Fruit fly (Drosophila melanogaster) whole organism, prepupa: ENCODE results near the gene Ctps.

Experiments
- CG10631 ChIP-seq: fragments of 200-800 bp; sonication (Bioruptor generic); optimal IDR thresholded peaks from 2 replicates; lab custom pipeline; 2016; ENCODE audit warnings: missing biosample characterization, missing genetic modification characterization
- CG10669 ChIP-seq: fragments of 200-800 bp; sonication (Bioruptor generic); optimal IDR thresholded peaks from 3 replicates; lab custom pipeline; 2018; ENCODE audit warnings: missing biosample characterization, mild to moderate bottlenecking, missing genetic modification characterization, moderate library complexity
- CG11294 ChIP-seq: fragments of 200-800 bp; sonication (Bioruptor generic); IDR thresholded peaks from 2 replicates; pipeline ENCODE4 v1.3.6; 2022; ENCODE audit warnings: missing biosample characterization, missing genetic modification characterization
- CG11762 ChIP-seq: fragments of 200-800 bp; sonication (Bioruptor generic); optimal IDR thresholded peaks from 3 replicates; lab custom pipeline; 2016; ENCODE audit warnings: missing biosample characterization, missing genetic modification characterization; ENCODE audit not compliant: insufficient read depth
- CG11902 ChIP-seq: fragments of 200-800 bp; sonication (Bioruptor generic); optimal IDR thresholded peaks from 3 replicates; lab custom pipeline; 2016; ENCODE audit warnings: missing biosample characterization, missing genetic modification characterization
- CG1621 ChIP-seq: fragments of 200-800 bp; sonication (Bioruptor generic); optimal IDR thresholded peaks from 3 replicates; lab custom pipeline; 2018; ENCODE audit warnings: missing biosample characterization, mild to moderate bottlenecking, missing genetic modification characterization
- CG31627 ChIP-seq: fragments of 200-800 bp; sonication (Bioruptor generic); optimal IDR thresholded peaks from 3 replicates; lab custom pipeline; 2016; ENCODE audit warnings: missing biosample characterization, missing genetic modification characterization
- CG32006 ChIP-seq: fragments of 200-800 bp; sonication (Bioruptor generic); optimal IDR thresholded peaks from 3 replicates; lab custom pipeline; 2017; ENCODE audit warnings: missing biosample characterization, mild to moderate bottlenecking, missing genetic modification characterization
- CG34406 ChIP-seq: fragments of 200-800 bp; sonication (Bioruptor generic); optimal IDR thresholded peaks from 3 replicates; lab custom pipeline; 2016; ENCODE audit warnings: missing biosample characterization, missing genetic modification characterization
- CG4318 ChIP-seq: fragments of 200-800 bp; sonication (Bioruptor generic); optimal IDR thresholded peaks from 3 replicates; lab custom pipeline; 2017; ENCODE audit warnings: missing biosample characterization, mild to moderate bottlenecking, missing genetic modification characterization
- CG6163 ChIP-seq: fragments of 200-800 bp; sonication (Bioruptor generic); IDR thresholded peaks from 3 replicates; pipeline ENCODE4 v1.3.6; 2022; ENCODE audit warnings: missing biosample characterization, missing genetic modification characterization
- CG6276 ChIP-seq: fragments of 200-800 bp; sonication (Bioruptor generic); optimal IDR thresholded peaks from 2 replicates; lab custom pipeline; 2017; ENCODE audit warnings: missing biosample characterization, mild to moderate bottlenecking, missing genetic modification characterization
- CG6792 ChIP-seq: fragments of 200-800 bp; sonication (Bioruptor generic); optimal IDR thresholded peaks from 3 replicates; lab custom pipeline; 2016; ENCODE audit warnings: missing biosample characterization, missing genetic modification characterization
- CG6808 ChIP-seq: fragments of 200-800 bp; sonication (Bioruptor generic); optimal IDR thresholded peaks from 3 replicates; lab custom pipeline; 2017; ENCODE audit warnings: missing biosample characterization, missing genetic modification characterization, mild to moderate bottlenecking, moderate library complexity, missing genetic modification reagents
- CG8319 ChIP-seq: fragments of 200-800 bp; sonication (Bioruptor generic); optimal IDR thresholded peaks from 3 replicates; lab custom pipeline; 2016; ENCODE audit warnings: missing biosample characterization, missing genetic modification characterization
- CG9139 ChIP-seq: fragments of 200-800 bp; sonication (Bioruptor generic); optimal IDR thresholded peaks from 3 replicates; lab custom pipeline; 2017; ENCODE audit warnings: missing biosample characterization, mild to moderate bottlenecking, missing genetic modification characterization
- Eip75B ChIP-seq: fragments of 200-800 bp; sonication (Bioruptor generic); optimal IDR thresholded peaks from 3 replicates; lab custom pipeline; 2016; ENCODE audit warnings: missing biosample characterization, missing genetic modification characterization
- Eip78C ChIP-seq: fragments of 200-800 bp; sonication (Bioruptor generic); peaks from one replicate; lab custom pipeline; 2016; ENCODE audit warnings: missing biosample characterization, missing genetic modification characterization
- Eip93F ChIP-seq: fragments of 200-800 bp; sonication (Bioruptor generic); optimal IDR thresholded peaks from 2 replicates; lab custom pipeline; 2016; ENCODE audit warnings: missing biosample characterization, mild to moderate bottlenecking, missing genetic modification characterization
- Gug ChIP-seq: fragments of 200-800 bp; sonication (Bioruptor generic); IDR thresholded peaks from 2 replicates; pipeline ENCODE4 v1.3.6; 2022; ENCODE audit warnings: missing biosample characterization, missing genetic modification characterization
- Hr38 ChIP-seq: sonication (Bioruptor generic); optimal IDR thresholded peaks from 2 replicates; lab custom pipeline; 2016; ENCODE audit warnings: missing biosample characterization, missing genetic modification characterization
- Hr39 ChIP-seq: fragments of 200-800 bp; sonication (Bioruptor generic); optimal IDR thresholded peaks from 2 replicates; lab custom pipeline; 2016; ENCODE audit warnings: missing biosample characterization, missing genetic modification characterization
- Hr4 ChIP-seq: fragments of 200-800 bp; sonication (Bioruptor generic); optimal IDR thresholded peaks from 3 replicates; lab custom pipeline; 2016; ENCODE audit warnings: missing biosample characterization, missing genetic modification characterization
- Lpt ChIP-seq: fragments of 200-800 bp; sonication (Bioruptor generic); optimal IDR thresholded peaks from 3 replicates; lab custom pipeline; 2016; ENCODE audit warnings: missing biosample characterization, missing genetic modification characterization
- OdsH ChIP-seq: fragments of 200-800 bp; sonication (Bioruptor generic); optimal IDR thresholded peaks from 3 replicates; lab custom pipeline; 2016; ENCODE audit warnings: missing biosample characterization, missing genetic modification characterization
- Smox ChIP-seq: fragments of 200-800 bp; sonication (Bioruptor generic); optimal IDR thresholded peaks from 3 replicates; lab custom pipeline; 2016; ENCODE audit warnings: missing biosample characterization, missing genetic modification characterization
- Sox14 ChIP-seq: fragments of 200-800 bp; sonication (Bioruptor generic); optimal IDR thresholded peaks from 3 replicates; lab custom pipeline; 2016; ENCODE audit warnings: missing biosample characterization, missing genetic modification characterization
- achi ChIP-seq: fragments of 200-800 bp; sonication (Bioruptor generic); optimal IDR thresholded peaks from 3 replicates; lab custom pipeline; 2016; ENCODE audit warnings: missing biosample characterization, missing genetic modification characterization
- acj6 ChIP-seq: fragments of 200-800 bp; sonication (Bioruptor generic); optimal IDR thresholded peaks from 3 replicates; lab custom pipeline; 2016; ENCODE audit warnings: missing biosample characterization, missing genetic modification characterization
- cyc ChIP-seq: fragments of 200-800 bp; sonication (Bioruptor generic); optimal IDR thresholded peaks from 3 replicates; lab custom pipeline; 2016; ENCODE audit warnings: missing biosample characterization, missing genetic modification characterization
- dsx ChIP-seq: fragments of 200-800 bp; optimal IDR thresholded peaks from 3 replicates; lab custom pipeline; 2019; ENCODE audit warnings: missing biosample characterization, mild to moderate bottlenecking, missing genetic modification characterization, moderate library complexity; ENCODE audit not compliant: poor library complexity, severe bottlenecking
- eg ChIP-seq: fragments of 200-800 bp; sonication (Bioruptor generic); IDR thresholded peaks from 3 replicates; pipeline ENCODE4 v1.3.6; 2022; ENCODE audit warnings: missing biosample characterization, missing genetic modification characterization
- fd59A ChIP-seq: fragments of 200-800 bp; sonication (Bioruptor generic); optimal IDR thresholded peaks from 2 replicates; lab custom pipeline; 2017; ENCODE audit warnings: missing biosample characterization, mild to moderate bottlenecking, missing genetic modification characterization, missing genetic modification reagents
- fd85E ChIP-seq: fragments of 200-800 bp; sonication (Bioruptor generic); optimal IDR thresholded peaks from 3 replicates; lab custom pipeline; 2016; ENCODE audit warnings: missing biosample characterization, missing genetic modification characterization
- fkh ChIP-seq: fragments of 200-800 bp; sonication (Bioruptor generic); optimal IDR thresholded peaks from 3 replicates; lab custom pipeline; 2017; ENCODE audit warnings: missing biosample characterization, mild to moderate bottlenecking, missing genetic modification characterization, moderate library complexity
- pdm3 ChIP-seq: fragments of 200-800 bp; sonication (Bioruptor generic); optimal IDR thresholded peaks from 3 replicates; lab custom pipeline; 2016; ENCODE audit warnings: missing biosample characterization, missing genetic modification characterization
- salr ChIP-seq, 2 experiments: fragments of 200-800 bp; sonication (Bioruptor generic); optimal IDR thresholded peaks; 3 replicates each; lab custom pipeline; 2016 to 2018; ENCODE audit warnings: missing biosample characterization in 2 of 2, missing genetic modification characterization in 2 of 2, mild to moderate bottlenecking in 1 of 2
- spab ChIP-seq: fragments of 200-800 bp; sonication (Bioruptor generic); optimal IDR thresholded peaks from 2 replicates; lab custom pipeline; 2017; ENCODE audit warnings: missing biosample characterization, mild to moderate bottlenecking, missing genetic modification characterization, missing genetic modification reagents
- ss ChIP-seq, 2 experiments: fragments of 200-800 bp; sonication (Bioruptor generic); optimal IDR thresholded peaks; 2 replicates in 1 of 2; 3 replicates in 1 of 2; lab custom pipeline; 2017 to 2018; ENCODE audit warnings: mild to moderate bottlenecking in 2 of 2, missing biosample characterization in 2 of 2, missing genetic modification characterization in 2 of 2, moderate library complexity in 1 of 2
- svp ChIP-seq: fragments of 200-800 bp; sonication (Bioruptor generic); peaks from one replicate; lab custom pipeline; 2016; ENCODE audit warnings: missing biosample characterization, missing genetic modification characterization
- topi ChIP-seq: fragments of 200-800 bp; sonication (Bioruptor generic); optimal IDR thresholded peaks from 3 replicates; lab custom pipeline; 2016; ENCODE audit warnings: missing biosample characterization, missing genetic modification characterization

Ctps gene

dm6 chr3L:15136659-15137572, 39.2 kb downstream of the Ctps start, which contains the start of gene CG12316 (continued):
- no peak for TF ChIP-seq Hr38 (GFP tag; lab: Kevin White, UChicago)
- TF ChIP-seq CG10669 (GFP tag; lab: Kevin White, UChicago), result peak; percentile 95
- peak; percentile 96 for TF ChIP-seq Hr39
- TF ChIP-seq CG6276 (GFP tag; lab: Kevin White, UChicago), result peak; percentile 95
- TF ChIP-seq CG4318 (GFP tag; lab: Kevin White, UChicago), result peak; percentile 88
- TF ChIP-seq eg (GFP tag; lab: Robert Waterston, UW), result peak; percentile 90
- TF ChIP-seq CG32006 (GFP tag; lab: Kevin White, UChicago), result peak; percentile 95
- TF ChIP-seq salr (GFP tag; optimal IDR thresholded peaks at IDR 0.05; lab: Kevin White, UChicago), result peak; percentile 90 to 91
- peak; percentile 94 for TF ChIP-seq OdsH (GFP tag; lab: Kevin White, UChicago)
- peak; percentile 94 for TF ChIP-seq CG8319 (GFP tag; lab: Kevin White, UChicago)
- TF ChIP-seq Sox14 (GFP tag; lab: Kevin White, UChicago), result peak; percentile 97
- TF ChIP-seq CG11902, result peak; percentile 83
- TF ChIP-seq fd59A (GFP tag; lab: Kevin White, UChicago), result peak; percentile 91
- TF ChIP-seq dsx, result peak; percentile 92
- peak; percentile 95 for TF ChIP-seq Smox (GFP tag; lab: Kevin White, UChicago)
- peak; percentile 97 for TF ChIP-seq Hr4 (GFP tag; lab: Kevin White, UChicago)
- peak; percentile 94 for TF ChIP-seq spab (GFP tag; lab: Kevin White, UChicago)
- peak; percentile 72 for TF ChIP-seq CG11294 (GFP tag; lab: Robert Waterston, UW)
- peak; percentile 85 for TF ChIP-seq Lpt
- peak; percentile 98 for TF ChIP-seq Eip75B (GFP tag; lab: Kevin White, UChicago)
- TF ChIP-seq Gug (GFP tag; lab: Robert Waterston, UW), result peak; percentile 84
- TF ChIP-seq CG11762, result peak; percentile 88
- TF ChIP-seq achi, result peak; percentile 95
- TF ChIP-seq Eip93F, result peak; percentile 85
- peak; percentile 95 for TF ChIP-seq CG6792 (GFP tag; lab: Kevin White, UChicago)
- TF ChIP-seq CG9139 (GFP tag; lab: Kevin White, UChicago), result peak; percentile 85
- peak; percentile 93 for TF ChIP-seq acj6
- peak; percentile 96 for TF ChIP-seq ss (GFP tag; optimal IDR thresholded peaks at IDR 0.05; lab: Kevin White, UChicago)
- peak; percentile 95 for TF ChIP-seq CG6808 (GFP tag; lab: Kevin White, UChicago)
- peak; percentile 95 for TF ChIP-seq CG1621
- peak; percentile 95 for TF ChIP-seq pdm3 (GFP tag; lab: Kevin White, UChicago)
- peak; percentile 95 for TF ChIP-seq CG6163 (GFP tag; lab: Robert Waterston, UW)
- peak; percentile 97 for TF ChIP-seq topi (GFP tag; lab: Kevin White, UChicago)
- TF ChIP-seq cyc (GFP tag; lab: Kevin White, UChicago), result peak; percentile 95
- TF ChIP-seq fd85E (GFP tag; lab: Kevin White, UChicago), result peak; percentile 93
- TF ChIP-seq Eip78C (GFP tag; lab: Kevin White, UChicago), result peak; percentile 99
- TF ChIP-seq CG31627, result peak; percentile 97
- peak; percentile 92 for TF ChIP-seq CG10631 (GFP tag; lab: Kevin White, UChicago)
- TF ChIP-seq CG34406 (GFP tag; lab: Kevin White, UChicago), result peak; percentile 94
- no peak for TF ChIP-seq fkh (GFP tag; lab: Kevin White, UChicago)

- no peak for TF ChIP-seq CG10669 (GFP tag; lab: Kevin White, UChicago)
- no peak for TF ChIP-seq dsx
- TF ChIP-seq svp (GFP tag; lab: Kevin White, UChicago), result peak; percentile 78
- no peak for TF ChIP-seq eg (GFP tag; lab: Robert Waterston, UW)
- TF ChIP-seq Eip78C (GFP tag; lab: Kevin White, UChicago), result peak; percentile 19
These were observed 40.1 kb downstream of the Ctps start for dm6 chr3L:15137790-15138189.
